Fruit fly (Drosophila melanogaster): ENCODE measurements around the gene CG6026.

CG6026 gene

dm6 chr3R:19075135-19075534 is 41.8 kb downstream of the CG6026 start:
- TF ChIP-seq h (optimal IDR thresholded peaks at IDR 0.05), result no peak
- TF ChIP-seq Myc (optimal IDR thresholded peaks at IDR 0.05), result no peak
- no peak for TF ChIP-seq Sin3A (optimal IDR thresholded peaks at IDR 0.05)
- TF ChIP-seq psq (optimal IDR thresholded peaks at IDR 0.05), result no peak
- TF ChIP-seq insv (optimal IDR thresholded peaks at IDR 0.05), result no peak
- TF ChIP-seq ttk (optimal IDR thresholded peaks at IDR 0.05), result no peak

- TF ChIP-seq Myc (optimal IDR thresholded peaks at IDR 0.05) (no peak), Sin3A (optimal IDR thresholded peaks at IDR 0.05) (no peak), ttk (optimal IDR thresholded peaks at IDR 0.05) (no peak), insv (optimal IDR thresholded peaks at IDR 0.05) (no peak), h (optimal IDR thresholded peaks at IDR 0.05) (no peak), psq (optimal IDR thresholded peaks at IDR 0.05) (no peak)
Measured at dm6 chr3R:19077856-19078255, 44.5 kb downstream of the CG6026 start.

- TF ChIP-seq insv (optimal IDR thresholded peaks at IDR 0.05) (no peak), Myc (optimal IDR thresholded peaks at IDR 0.05) (no peak), h (optimal IDR thresholded peaks at IDR 0.05) (no peak), ttk (optimal IDR thresholded peaks at IDR 0.05) (no peak), psq (optimal IDR thresholded peaks at IDR 0.05) (no peak), Sin3A (optimal IDR thresholded peaks at IDR 0.05) (no peak)
Measured at dm6 chr3R:19079140-19079539, 45.8 kb downstream of the CG6026 start.

- TF ChIP-seq insv (optimal IDR thresholded peaks at IDR 0.05) (no peak), h (optimal IDR thresholded peaks at IDR 0.05) (no peak), ttk (optimal IDR thresholded peaks at IDR 0.05) (no peak), Myc (optimal IDR thresholded peaks at IDR 0.05) (no peak), psq (optimal IDR thresholded peaks at IDR 0.05) (no peak), Sin3A (optimal IDR thresholded peaks at IDR 0.05) (no peak)
Measured at dm6 chr3R:19080656-19081364, 47.5 kb downstream of the CG6026 start.

dm6 chr3R:19088962-19089597 is 55.7 kb downstream of the CG6026 start:
- TF ChIP-seq Sin3A (optimal IDR thresholded peaks at IDR 0.05) (no peak), psq (optimal IDR thresholded peaks at IDR 0.05) (no peak), insv (optimal IDR thresholded peaks at IDR 0.05) (no peak), ttk (optimal IDR thresholded peaks at IDR 0.05) (no peak), Myc (optimal IDR thresholded peaks at IDR 0.05) (no peak), h (optimal IDR thresholded peaks at IDR 0.05) (no peak)

dm6 chr3R:19090983-19091748 is 57.8 kb downstream of the CG6026 start:
- no peak for TF ChIP-seq psq (optimal IDR thresholded peaks at IDR 0.05)
- no peak for TF ChIP-seq Myc (optimal IDR thresholded peaks at IDR 0.05)
- TF ChIP-seq Sin3A (optimal IDR thresholded peaks at IDR 0.05), result no peak
- TF ChIP-seq insv (optimal IDR thresholded peaks at IDR 0.05), result no peak
- TF ChIP-seq ttk (optimal IDR thresholded peaks at IDR 0.05), result no peak
- TF ChIP-seq h (optimal IDR thresholded peaks at IDR 0.05), result no peak

dm6 chr3R:19091749-19092264 is 58.5 kb downstream of the CG6026 start:
- no peak for TF ChIP-seq Sin3A (optimal IDR thresholded peaks at IDR 0.05)

- TF ChIP-seq psq (optimal IDR thresholded peaks at IDR 0.05) (no peak), insv (optimal IDR thresholded peaks at IDR 0.05) (no peak), h (optimal IDR thresholded peaks at IDR 0.05) (no peak), Myc (optimal IDR thresholded peaks at IDR 0.05) (no peak), ttk (optimal IDR thresholded peaks at IDR 0.05) (no peak), Sin3A (optimal IDR thresholded peaks at IDR 0.05) (no peak)
Measured at dm6 chr3R:19092367-19093126, 59.2 kb downstream of the CG6026 start.

dm6 chr3R:19093127-19093812 is 59.9 kb downstream of the CG6026 start:
- TF ChIP-seq psq (optimal IDR thresholded peaks at IDR 0.05), result no peak
- no peak for TF ChIP-seq ttk (optimal IDR thresholded peaks at IDR 0.05)
- TF ChIP-seq Myc (optimal IDR thresholded peaks at IDR 0.05), result no peak
- TF ChIP-seq insv (optimal IDR thresholded peaks at IDR 0.05), result no peak
- TF ChIP-seq h (optimal IDR thresholded peaks at IDR 0.05), result no peak
- no peak for TF ChIP-seq Sin3A (optimal IDR thresholded peaks at IDR 0.05)

- TF ChIP-seq Sin3A (optimal IDR thresholded peaks at IDR 0.05), result no peak
- no peak for TF ChIP-seq ttk (optimal IDR thresholded peaks at IDR 0.05)
- no peak for TF ChIP-seq Myc (optimal IDR thresholded peaks at IDR 0.05)
- TF ChIP-seq insv (optimal IDR thresholded peaks at IDR 0.05), result no peak
- no peak for TF ChIP-seq h (optimal IDR thresholded peaks at IDR 0.05)
- no peak for TF ChIP-seq psq (optimal IDR thresholded peaks at IDR 0.05)
Measured at dm6 chr3R:19094039-19094438, 60.7 kb downstream of the CG6026 start, which contains the start of gene cdi. Gene cdi, minus strand, starts transcription at chr3R:19094270.
